Worm (Caenorhabditis elegans) whole organism, young adult: ENCODE data around the gene nspc-9.
A peak's percentile ranks its signal among the peaks of the same experiment; 100 is the strongest.

Source experiments
- C06A6.2 ChIP-seq: fragments of 200-800 bp; sonication (Bioruptor generic); conservative IDR thresholded peaks from 2 replicates; pipeline ENCODE4 v1.3.6; 2022; ENCODE audit warnings: missing genetic modification characterization, missing compliant biosample characterization
- F23B12.7 ChIP-seq: sonication (generic microtip); optimal IDR thresholded peaks from 2 replicates; lab custom pipeline; 2017; ENCODE audit warnings: missing genetic modification characterization, mild to moderate bottlenecking, missing compliant biosample characterization, antibody characterized with exemption, moderate library complexity; ENCODE audit not compliant: insufficient read depth
- F49E8.2 ChIP-seq: sonication (generic microtip); optimal IDR thresholded peaks from 3 replicates; lab custom pipeline; 2017; ENCODE audit warnings: missing genetic modification characterization, mild to moderate bottlenecking, missing compliant biosample characterization, antibody characterized with exemption, moderate library complexity; ENCODE audit not compliant: insufficient read depth
- F57A8.1 ChIP-seq: fragments of 200-800 bp; sonication (Bioruptor generic); optimal IDR thresholded peaks from 2 replicates; lab custom pipeline; 2018; ENCODE audit warnings: mild to moderate bottlenecking, missing genetic modification characterization, moderate library complexity, missing compliant biosample characterization
- F57C9.4 ChIP-seq: sonication (generic microtip); optimal IDR thresholded peaks from 2 replicates; lab custom pipeline; 2017; ENCODE audit warnings: mild to moderate bottlenecking, missing genetic modification characterization, missing compliant biosample characterization
- K11D2.4 ChIP-seq: fragments of 200-800 bp; sonication (Bioruptor generic); IDR thresholded peaks from 2 replicates; pipeline ENCODE4 v1.3.6; 2022; ENCODE audit warnings: missing genetic modification reagents, missing genetic modification characterization, missing compliant biosample characterization
- K12H6.12 ChIP-seq: fragments of 200-800 bp; sonication (Bioruptor generic); optimal IDR thresholded peaks from 2 replicates; lab custom pipeline; 2018; ENCODE audit warnings: mild to moderate bottlenecking, missing genetic modification characterization, missing compliant biosample characterization
- Y53G8AR.9 ChIP-seq: fragments of 200-800 bp; sonication (Bioruptor generic); conservative IDR thresholded peaks from 2 replicates; pipeline ENCODE4 v1.3.6; 2022; ENCODE audit warnings: missing genetic modification reagents, missing genetic modification characterization, missing compliant biosample characterization
- Y95B8A.8 ChIP-seq: fragments of 200-800 bp; sonication (Bioruptor generic); IDR thresholded peaks from 2 replicates; pipeline ENCODE4 v1.3.6; 2022; ENCODE audit warnings: missing genetic modification reagents, missing genetic modification characterization, missing compliant biosample characterization
- akir-1 ChIP-seq: fragments of 200-800 bp; sonication (Bioruptor generic); optimal IDR thresholded peaks from 2 replicates; lab custom pipeline; 2018; ENCODE audit warnings: mild to moderate bottlenecking, missing genetic modification characterization, moderate library complexity, missing compliant biosample characterization
- aptf-2 ChIP-seq: fragments of 200-800 bp; sonication (Bioruptor generic); conservative IDR thresholded peaks from 2 replicates; pipeline ENCODE4 v1.3.6; 2022; ENCODE audit warnings: missing genetic modification reagents, missing genetic modification characterization, missing compliant biosample characterization
- aptf-3 ChIP-seq: fragments of 200-800 bp; sonication (Bioruptor generic); IDR thresholded peaks from 2 replicates; pipeline ENCODE4 v1.3.6; 2022; ENCODE audit warnings: missing genetic modification characterization, missing compliant biosample characterization
- athp-1 ChIP-seq: sonication (generic microtip); optimal IDR thresholded peaks from 2 replicates; lab custom pipeline; 2017; ENCODE audit warnings: mild to moderate bottlenecking, missing genetic modification characterization, missing compliant biosample characterization
- attf-3 ChIP-seq: fragments of 200-800 bp; sonication (Bioruptor generic); conservative IDR thresholded peaks from 2 replicates; pipeline ENCODE4 v1.3.6; 2022; ENCODE audit warnings: missing genetic modification reagents, missing genetic modification characterization, missing compliant biosample characterization
- ceh-27 ChIP-seq: fragments of 200-800 bp; sonication (Bioruptor generic); optimal IDR thresholded peaks from 2 replicates; lab custom pipeline; 2018; ENCODE audit warnings: mild to moderate bottlenecking, missing genetic modification characterization, moderate library complexity, missing compliant biosample characterization
- ceh-58 ChIP-seq: fragments of 200-800 bp; sonication (Bioruptor generic); IDR thresholded peaks from 2 replicates; pipeline ENCODE4 v1.3.6; 2022; ENCODE audit warnings: missing genetic modification characterization, missing compliant biosample characterization
- ceh-79 ChIP-seq: sonication (generic microtip); optimal IDR thresholded peaks from 2 replicates; lab custom pipeline; 2017; ENCODE audit warnings: mild to moderate bottlenecking, missing genetic modification characterization, missing compliant biosample characterization
- dox-1 ChIP-seq: fragments of 200-800 bp; sonication (Bioruptor generic); IDR thresholded peaks from 2 replicates; pipeline ENCODE4 v1.3.6; 2022; ENCODE audit warnings: missing genetic modification reagents, missing genetic modification characterization, missing compliant biosample characterization
- dpl-1 ChIP-seq: fragments of 150-350 bp; optimal IDR thresholded peaks from 2 replicates; lab custom pipeline; 2014; ENCODE audit warnings: missing biosample characterization, missing genetic modification reagents, missing genetic modification characterization
- egl-18 ChIP-seq: fragments of 200-800 bp; sonication (Bioruptor generic); IDR thresholded peaks from 2 replicates; pipeline ENCODE4 v1.3.6; 2022; ENCODE audit warnings: missing genetic modification reagents, missing genetic modification characterization, missing compliant biosample characterization
- egrh-3 ChIP-seq: fragments of 200-800 bp; sonication (Bioruptor generic); IDR thresholded peaks from 2 replicates; pipeline ENCODE4 v1.3.6; 2022; ENCODE audit warnings: missing genetic modification reagents, missing genetic modification characterization, missing compliant biosample characterization
- ets-4 ChIP-seq: fragments of 200-800 bp; sonication (Bioruptor generic); optimal IDR thresholded peaks from 2 replicates; lab custom pipeline; 2018; ENCODE audit warnings: mild to moderate bottlenecking, missing genetic modification characterization, missing compliant biosample characterization
- gei-17 ChIP-seq: fragments of 200-800 bp; sonication (Bioruptor generic); optimal IDR thresholded peaks from 2 replicates; lab custom pipeline; 2018; ENCODE audit warnings: mild to moderate bottlenecking, missing genetic modification characterization, missing compliant biosample characterization
- him-1 ChIP-seq: sonication (generic microtip); optimal IDR thresholded peaks from 2 replicates; lab custom pipeline; 2016; ENCODE audit warnings: missing genotype, missing genetic modification reagents, missing genetic modification characterization, missing compliant biosample characterization
- hmg-1.2 ChIP-seq: fragments of 200-800 bp; sonication (Bioruptor generic); IDR thresholded peaks from 2 replicates; pipeline ENCODE4 v1.3.6; 2022; ENCODE audit warnings: missing genetic modification reagents, missing genetic modification characterization, missing compliant biosample characterization
- hsf-1 ChIP-seq: fragments of 200-800 bp; sonication (Bioruptor generic); IDR thresholded peaks from 2 replicates; pipeline ENCODE4 v1.3.6; 2022; ENCODE audit warnings: missing genetic modification reagents, missing genetic modification characterization, missing compliant biosample characterization
- let-526 ChIP-seq: fragments of 200-800 bp; sonication (Bioruptor generic); IDR thresholded peaks from 2 replicates; pipeline ENCODE4 v1.3.6; 2022; ENCODE audit warnings: missing genetic modification reagents, missing genetic modification characterization, missing compliant biosample characterization
- lin-26 ChIP-seq: fragments of 200-800 bp; sonication (Bioruptor generic); IDR thresholded peaks from 2 replicates; pipeline ENCODE4 v1.3.6; 2022; ENCODE audit warnings: missing genetic modification reagents, missing genetic modification characterization, missing compliant biosample characterization
- lsl-1 ChIP-seq: fragments of 200-800 bp; sonication (Bioruptor generic); optimal IDR thresholded peaks from 2 replicates; lab custom pipeline; 2018; ENCODE audit warnings: mild to moderate bottlenecking, missing genetic modification characterization, moderate library complexity, missing compliant biosample characterization
- lsy-27 ChIP-seq: sonication (generic microtip); optimal IDR thresholded peaks from 2 replicates; lab custom pipeline; 2017; ENCODE audit warnings: missing genetic modification characterization, mild to moderate bottlenecking, missing compliant biosample characterization, antibody characterized with exemption, missing genotype, borderline replicate concordance; ENCODE audit not compliant: insufficient read depth
- madf-10 ChIP-seq: sonication (generic microtip); optimal IDR thresholded peaks from 2 replicates; lab custom pipeline; 2016; ENCODE audit warnings: mild to moderate bottlenecking, missing genetic modification characterization, missing compliant biosample characterization
- madf-6 ChIP-seq: fragments of 200-800 bp; sonication (Bioruptor generic); IDR thresholded peaks from 2 replicates; pipeline ENCODE4 v1.3.6; 2022; ENCODE audit warnings: missing genetic modification reagents, missing genetic modification characterization, missing compliant biosample characterization
- mcd-1 ChIP-seq: fragments of 200-800 bp; sonication (Bioruptor generic); IDR thresholded peaks from 2 replicates; pipeline ENCODE4 v1.3.6; 2022; ENCODE audit warnings: missing genetic modification reagents, missing genetic modification characterization, missing compliant biosample characterization
- mel-28 ChIP-seq: sonication (generic microtip); optimal IDR thresholded peaks from 2 replicates; lab custom pipeline; 2016; ENCODE audit warnings: borderline replicate concordance, mild to moderate bottlenecking, missing genetic modification characterization, missing compliant biosample characterization
- mxl-1 ChIP-seq: sonication (generic microtip); optimal IDR thresholded peaks from 2 replicates; lab custom pipeline; 2016; ENCODE audit warnings: missing genetic modification characterization, missing compliant biosample characterization
- nfya-1 ChIP-seq: sonication (generic microtip); optimal IDR thresholded peaks from 2 replicates; lab custom pipeline; 2017; ENCODE audit warnings: antibody characterized with exemption, missing compliant biosample characterization, missing genetic modification characterization, borderline replicate concordance; ENCODE audit not compliant: insufficient read depth
- nfyb-1 ChIP-seq: fragments of 200-800 bp; sonication (Bioruptor generic); IDR thresholded peaks from 2 replicates; pipeline ENCODE4 v1.3.6; 2022; ENCODE audit warnings: missing genetic modification reagents, missing genetic modification characterization, missing compliant biosample characterization
- nhr-27 ChIP-seq: fragments of 200-800 bp; sonication (Bioruptor generic); optimal IDR thresholded peaks from 2 replicates; lab custom pipeline; 2018; ENCODE audit warnings: mild to moderate bottlenecking, missing genetic modification characterization, moderate library complexity, missing compliant biosample characterization
- nhr-90 ChIP-seq: sonication (generic microtip); optimal IDR thresholded peaks from 2 replicates; lab custom pipeline; 2016; ENCODE audit warnings: missing genotype, mild to moderate bottlenecking, missing genetic modification characterization, missing compliant biosample characterization
- pha-4 ChIP-seq: fragments of 150-350 bp; sonication (generic microtip); optimal IDR thresholded peaks from 2 replicates; lab custom pipeline; 2014; ENCODE audit warnings: missing biosample characterization, missing genetic modification reagents, missing genetic modification characterization
- repo-1 ChIP-seq: sonication (generic microtip); optimal IDR thresholded peaks from 2 replicates; lab custom pipeline; 2017; ENCODE audit warnings: mild to moderate bottlenecking, missing genetic modification characterization, missing compliant biosample characterization
- sea-2 ChIP-seq: fragments of 200-800 bp; sonication (Bioruptor generic); IDR thresholded peaks from 2 replicates; pipeline ENCODE4 v1.3.6; 2022; ENCODE audit warnings: missing genetic modification characterization, missing compliant biosample characterization
- snpc-4 ChIP-seq, 5 experiments: fragments of 150-350 bp in 1 of 5; sonication (generic microtip) in 4 of 5; optimal IDR thresholded peaks; 2 replicates each; lab custom pipeline; 2014 to 2018; ENCODE audit warnings: missing genetic modification characterization in 5 of 5, missing biosample characterization in 3 of 5, antibody characterized with exemption in 2 of 5, mild to moderate bottlenecking in 2 of 5, missing compliant biosample characterization in 2 of 5, missing genotype in 2 of 5, moderate library complexity in 2 of 5, missing genetic modification reagents in 1 of 5
- unc-130 ChIP-seq: sonication (generic microtip); optimal IDR thresholded peaks from 2 replicates; lab custom pipeline; 2016; ENCODE audit warnings: missing genetic modification reagents, missing genetic modification characterization, missing compliant biosample characterization
- xnd-1 ChIP-seq: sonication (generic microtip); optimal IDR thresholded peaks from 2 replicates; lab custom pipeline; 2016; ENCODE audit warnings: missing genotype, missing genetic modification reagents, missing genetic modification characterization, missing compliant biosample characterization
- zim-3 ChIP-seq: sonication (generic microtip); optimal IDR thresholded peaks from 2 replicates; lab custom pipeline; 2017; ENCODE audit warnings: mild to moderate bottlenecking, missing genetic modification characterization, moderate library complexity, missing compliant biosample characterization
- ztf-22 ChIP-seq: fragments of 200-800 bp; sonication (Bioruptor generic); optimal IDR thresholded peaks from 2 replicates; lab custom pipeline; 2018; ENCODE audit warnings: mild to moderate bottlenecking, missing genetic modification characterization, moderate library complexity, missing compliant biosample characterization
- ztf-25 ChIP-seq: fragments of 200-800 bp; sonication (Bioruptor generic); IDR thresholded peaks from 2 replicates; pipeline ENCODE4 v1.3.6; 2022; ENCODE audit warnings: missing genetic modification reagents, missing genetic modification characterization, missing compliant biosample characterization

The nspc-9 gene

DNA sequence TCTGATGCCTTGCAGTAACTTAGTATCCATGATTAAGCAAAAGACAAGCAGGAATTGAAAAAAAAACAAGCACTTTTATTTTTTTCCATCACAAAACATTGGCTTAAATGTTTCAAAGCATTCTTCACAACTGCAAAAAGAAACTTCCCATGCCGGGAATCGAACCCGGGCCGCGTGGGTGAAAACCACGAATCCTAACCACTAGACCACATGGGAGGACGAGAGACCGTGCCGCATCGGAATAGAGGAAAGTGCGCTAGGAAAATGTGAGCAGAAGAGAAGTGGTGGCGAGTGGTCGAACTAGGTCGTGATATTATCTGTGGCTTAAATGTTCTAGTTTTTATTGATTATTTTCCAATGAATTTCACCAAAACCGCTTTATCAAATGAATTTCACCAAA is 24.3 kb upstream of the nspc-9 start (continued):
- TF ChIP-seq xnd-1 (tag; lab: Kevin White, UChicago) (no peak), hmg-1.2 (GFP tag; lab: Robert Waterston, UW) (peak; percentile 80), nfya-1 (tag; lab: Kevin White, UChicago) (no peak), nfyb-1 (GFP tag; lab: Robert Waterston, UW) (peak; percentile 69), lin-26 (GFP tag; lab: Robert Waterston, UW) (peak; percentile 86), pha-4 (tag; lab: Kevin White, UChicago) (no peak), Y53G8AR.9 (GFP tag; lab: Robert Waterston, UW) (no peak), athp-1 (no peak), let-526 (GFP tag; lab: Robert Waterston, UW) (no peak), Y95B8A.8 (GFP tag; lab: Robert Waterston, UW) (0 out of 2 replicates have a peak, but pooled peaks have one; percentile 55), nhr-27 (tag; lab: Kevin White, UChicago) (no peak), dox-1 (GFP tag; lab: Robert Waterston, UW) (peak; percentile 87), ceh-79 (tag; lab: Kevin White, UChicago) (no peak), gei-17 (GFP tag; lab: Kevin White, UChicago) (peak; percentile 59), attf-3 (GFP tag; lab: Robert Waterston, UW) (0 out of 2 replicates have a peak, but pooled peaks have one; percentile 35), aptf-2 (GFP tag; lab: Robert Waterston, UW) (no peak), ztf-22 (GFP tag; lab: Kevin White, UChicago) (no peak), nhr-90 (peak; percentile 54), madf-10 (peak; percentile 67), madf-6 (peak; percentile 55), F49E8.2 (tag; lab: Kevin White, UChicago) (no peak), lsy-27 (no peak), snpc-4 (GFP tag; optimal IDR thresholded peaks at IDR 0.05; lab: Kevin White, UChicago) (peak; percentile 14), snpc-4 (tag; optimal IDR thresholded peaks at IDR 0.05; lab: Kevin White, UChicago) (peak in 2 of 4 experiments; percentile 22 to 53), F23B12.7 (tag; lab: Kevin White, UChicago) (no peak), mel-28 (no peak), ceh-58 (GFP tag; lab: Robert Waterston, UW) (no peak), K11D2.4 (GFP tag; lab: Robert Waterston, UW) (0 out of 2 replicates have a peak, but pooled peaks have one; percentile 20), mcd-1 (GFP tag; lab: Robert Waterston, UW) (peak; percentile 54), ets-4 (no peak), ceh-27 (GFP tag; lab: Kevin White, UChicago) (peak; percentile 75), repo-1 (no peak), hsf-1 (GFP tag; lab: Robert Waterston, UW) (no peak), ztf-25 (GFP tag; lab: Robert Waterston, UW) (0 out of 2 replicates have a peak, but pooled peaks have one; percentile 46), aptf-3 (GFP tag; lab: Robert Waterston, UW) (no peak), sea-2 (no peak), zim-3 (no peak), lsl-1 (no peak), him-1 (peak; percentile 86), unc-130 (GFP tag; lab: Kevin White, UChicago) (no peak), egrh-3 (GFP tag; lab: Robert Waterston, UW) (peak; percentile 42), egl-18 (no peak), akir-1 (GFP tag; lab: Kevin White, UChicago) (no peak), C06A6.2 (GFP tag; lab: Robert Waterston, UW) (0 out of 2 replicates have a peak, but pooled peaks have one; percentile 30), F57A8.1 (GFP tag; lab: Kevin White, UChicago) (no peak), F57C9.4 (tag; lab: Kevin White, UChicago) (no peak), dpl-1 (GFP tag; lab: Kevin White, UChicago) (no peak), mxl-1 (tag; lab: Kevin White, UChicago) (no peak), K12H6.12 (tag; lab: Kevin White, UChicago) (peak; percentile 38)
